Worm (Caenorhabditis elegans) whole organism, late embryonic: ENCODE data around the gene tre-3.

Source experiments
- Y22D7AL.16 ChIP-seq: sonication (generic microtip); optimal IDR thresholded peaks from 2 replicates; lab custom pipeline; 2016; ENCODE audit warnings: missing genetic modification characterization, missing compliant biosample characterization
- elt-4 ChIP-seq: sonication (generic microtip); optimal IDR thresholded peaks from 2 replicates; lab custom pipeline; 2016; ENCODE audit warnings: missing genetic modification characterization, missing compliant biosample characterization
- mec-3 ChIP-seq: sonication (generic microtip); optimal IDR thresholded peaks from 2 replicates; lab custom pipeline; 2016; ENCODE audit warnings: borderline replicate concordance, missing genetic modification characterization, missing compliant biosample characterization
- nhr-11 ChIP-seq: fragments of 150-350 bp; optimal IDR thresholded peaks from 2 replicates; lab custom pipeline; 2014; ENCODE audit warnings: missing biosample characterization, missing genetic modification characterization
- syd-9 ChIP-seq: sonication (generic microtip); optimal IDR thresholded peaks from 2 replicates; lab custom pipeline; 2016; ENCODE audit warnings: mild to moderate bottlenecking, missing genetic modification characterization, moderate library complexity, missing compliant biosample characterization

- TF ChIP-seq nhr-11 (no peak), Y22D7AL.16 (no peak), elt-4 (no peak), syd-9 (no peak), mec-3 (tag; lab: Kevin White, UChicago) (no peak)
These were observed 40.1 kb downstream of the tre-3 start, which contains the start of gene ape-1 for ce11 chrV:11675638-11676037.
